In genomic region chrIII:4272864-4273263, ce11 we compare ENCODE assay signal across 6 worm cellular contexts.
TF ChIP-seq lines count a peak whose summit lies in the region.

No protein-coding gene starts in this region.

TF ChIP-seq in whole organism, L3 larva, 47 proteins besides CTCF, POLR2A, EP300 and RAD21:
- TF ChIP-seq hmg-11 (tag; optimal IDR thresholded peaks at IDR 0.05; lab: Kevin White, UChicago) (no peak), mml-1 (tag; optimal IDR thresholded peaks at IDR 0.05; lab: Kevin White, UChicago) (peak; percentile 43)

TF ChIP-seq in whole organism, L4 larva, 104 proteins besides CTCF, POLR2A, EP300 and RAD21:
- TF ChIP-seq snpc-4 (tag; optimal IDR thresholded peaks at IDR 0.05; lab: Kevin White, UChicago) = no peak
- 0 out of 2 replicates have a peak, but pooled peaks have one; percentile 31 for TF ChIP-seq zfp-3 (GFP tag; conservative IDR thresholded peaks at IDR 0.05; lab: Robert Waterston, UW)

TF ChIP-seq in whole organism, early embryonic, 17 proteins besides CTCF, POLR2A, EP300 and RAD21:
- TF ChIP-seq ceh-36 (tag; optimal IDR thresholded peaks at IDR 0.05; lab: Kevin White, UChicago) (peak; percentile 69), ets-7 (tag; optimal IDR thresholded peaks at IDR 0.05; lab: Kevin White, UChicago) (no peak)
TF ChIP-seq in whole organism, early embryonic: peak in this region for 1.

TF ChIP-seq in whole organism, late embryonic, 69 proteins besides CTCF, POLR2A, EP300 and RAD21:
- TF ChIP-seq K09A11.1 (tag; optimal IDR thresholded peaks at IDR 0.05; lab: Kevin White, UChicago; ENCODE audit: insufficient read depth) (no peak), hlh-30 (tag; optimal IDR thresholded peaks at IDR 0.05; lab: Kevin White, UChicago; ENCODE audit: insufficient read depth) (peak; percentile 61), pax-1 (tag; optimal IDR thresholded peaks at IDR 0.05; lab: Kevin White, UChicago) (no peak)

TF ChIP-seq in whole organism, mixed stage, embryonic, 35 proteins besides CTCF, POLR2A, EP300 and RAD21:
- TF ChIP-seq nhr-2 (tag; optimal IDR thresholded peaks at IDR 0.05; lab: Kevin White, UChicago) (peak; percentile 81), bed-3 (GFP tag; optimal IDR thresholded peaks at IDR 0.05; lab: Kevin White, UChicago) (no peak), sptf-1 (tag; optimal IDR thresholded peaks at IDR 0.05; lab: Kevin White, UChicago) (peak; percentile 8), elt-1 (tag; optimal IDR thresholded peaks at IDR 0.05; lab: Kevin White, UChicago; ENCODE audit: borderline replicate concordance, insufficient read depth) (no peak), unc-120 (tag; optimal IDR thresholded peaks at IDR 0.05; lab: Kevin White, UChicago; ENCODE audit: poor library complexity, severe bottlenecking) (no peak), ceh-43 (GFP tag; optimal IDR thresholded peaks at IDR 0.05; lab: Kevin White, UChicago) (peak; percentile 25), ceh-39 (tag; optimal IDR thresholded peaks at IDR 0.05; lab: Kevin White, UChicago) (peak; percentile 25), cnd-1 (tag; optimal IDR thresholded peaks at IDR 0.05; lab: Kevin White, UChicago) (peak; percentile 37), mep-1 (tag; optimal IDR thresholded peaks at IDR 0.05; lab: Kevin White, UChicago) (no peak), nhr-237 (tag; optimal IDR thresholded peaks at IDR 0.05; lab: Kevin White, UChicago) (no peak), nhr-28 (tag; optimal IDR thresholded peaks at IDR 0.05; lab: Kevin White, UChicago) (no peak), nhr-12 (tag; optimal IDR thresholded peaks at IDR 0.05; lab: Kevin White, UChicago) (no peak), lsy-2 (tag; optimal IDR thresholded peaks at IDR 0.05; lab: Kevin White, UChicago) (no peak), unc-62 (GFP tag; optimal IDR thresholded peaks at IDR 0.05; lab: Kevin White, UChicago) (peak; percentile 61), unc-39 (tag; optimal IDR thresholded peaks at IDR 0.05; lab: Kevin White, UChicago) (no peak), mab-5 (tag; optimal IDR thresholded peaks at IDR 0.05; lab: Kevin White, UChicago) (no peak), mls-2 (tag; optimal IDR thresholded peaks at IDR 0.05; lab: Kevin White, UChicago) (peak; percentile 63), lin-32 (GFP tag; optimal IDR thresholded peaks at IDR 0.05; lab: Kevin White, UChicago) (no peak), elt-3 (tag; optimal IDR thresholded peaks at IDR 0.05; lab: Kevin White, UChicago) (no peak), blmp-1 (tag; optimal IDR thresholded peaks at IDR 0.05; lab: Kevin White, UChicago) (no peak), drap-1 (GFP tag; optimal IDR thresholded peaks at IDR 0.05; lab: Kevin White, UChicago) (no peak), zip-8 (tag; optimal IDR thresholded peaks at IDR 0.05; lab: Kevin White, UChicago) (peak; percentile 74), M03D4.4 (tag; optimal IDR thresholded peaks at IDR 0.05; lab: Kevin White, UChicago) (no peak), sem-2 (GFP tag; optimal IDR thresholded peaks at IDR 0.05; lab: Kevin White, UChicago) (no peak), snpc-4 (tag; optimal IDR thresholded peaks at IDR 0.05; lab: Kevin White, UChicago) (no peak), hlh-1 (tag; optimal IDR thresholded peaks at IDR 0.05; lab: Kevin White, UChicago) (no peak), lin-13 (tag; optimal IDR thresholded peaks at IDR 0.05; lab: Kevin White, UChicago) (no peak), ham-2 (GFP tag; optimal IDR thresholded peaks at IDR 0.05; lab: Kevin White, UChicago) (no peak), ces-1 (GFP tag; optimal IDR thresholded peaks at IDR 0.05; lab: Kevin White, UChicago) (no peak), ztf-11 (tag; optimal IDR thresholded peaks at IDR 0.05; lab: Kevin White, UChicago) (peak; percentile 50), ceh-83 (GFP tag; optimal IDR thresholded peaks at IDR 0.05; lab: Kevin White, UChicago) (no peak)

TF ChIP-seq in whole organism, young adult, 124 proteins besides CTCF, POLR2A, EP300 and RAD21:
- TF ChIP-seq lin-26 (GFP tag; IDR thresholded peaks at IDR 0.05; lab: Robert Waterston, UW) = no peak
- peak; percentile 13 for TF ChIP-seq unc-62 (GFP tag; optimal IDR thresholded peaks at IDR 0.05; lab: Kevin White, UChicago)
- TF ChIP-seq snpc-1.3 (tag; optimal IDR thresholded peaks at IDR 0.05; lab: Kevin White, UChicago; ENCODE audit: insufficient read depth) = no peak
